Fruit fly (Drosophila melanogaster) Kc167 (cell line): ENCODE data around the gene Dop1R2.

Source experiments
- Myc ChIP-seq: fragments of >200 bp; optimal IDR thresholded peaks from 2 replicates; lab custom pipeline; 2017; ENCODE audit warnings: missing external identifiers
- Sin3A ChIP-seq: fragments of >200 bp; optimal IDR thresholded peaks from 2 replicates; lab custom pipeline; 2018; ENCODE audit warnings: missing external identifiers
- h ChIP-seq: fragments of >200 bp; optimal IDR thresholded peaks from 3 replicates; lab custom pipeline; 2018; ENCODE audit warnings: missing external identifiers
- insv ChIP-seq: fragments of >200 bp; optimal IDR thresholded peaks from 3 replicates; lab custom pipeline; 2018; ENCODE audit warnings: missing external identifiers
- psq ChIP-seq: fragments of >200 bp; optimal IDR thresholded peaks from 2 replicates; lab custom pipeline; 2017; ENCODE audit warnings: missing external identifiers
- ttk ChIP-seq: sonication (Bioruptor generic); optimal IDR thresholded peaks from 2 replicates; lab custom pipeline; 2017; ENCODE audit warnings: missing external identifiers

Gene Dop1R2

dm6 chr3R:29690960-29691527, 31.3 kb upstream of the Dop1R2 start:
- TF ChIP-seq psq (lab: Kevin White, UChicago) (no peak), insv (lab: Kevin White, UChicago) (no peak), Sin3A (no peak), ttk (no peak), h (lab: Kevin White, UChicago) (no peak), Myc (lab: Kevin White, UChicago) (no peak)

DNA sequence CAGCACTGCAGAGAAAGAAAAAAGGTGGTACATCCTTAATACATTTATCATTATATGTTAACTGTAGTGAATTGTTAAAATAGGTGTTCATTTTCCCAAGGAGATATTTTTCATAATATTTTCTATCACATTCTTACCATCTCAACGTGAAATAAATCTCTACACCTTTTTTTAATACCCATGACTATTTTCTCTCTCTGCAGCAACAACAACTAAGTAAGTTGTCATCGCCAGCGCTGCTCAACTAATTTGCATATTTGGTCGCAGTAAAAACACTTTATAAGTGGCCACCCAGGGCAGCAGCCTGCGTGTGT, 30.7 kb upstream of the Dop1R2 start:
- TF ChIP-seq Sin3A (no peak), Myc (lab: Kevin White, UChicago) (no peak), h (lab: Kevin White, UChicago) (no peak), psq (lab: Kevin White, UChicago) (no peak), ttk (no peak), insv (lab: Kevin White, UChicago) (no peak)

dm6 chr3R:29689833-29690538, 30.2 kb upstream of the Dop1R2 start:
- TF ChIP-seq Myc (lab: Kevin White, UChicago) (no peak), psq (lab: Kevin White, UChicago) (no peak), h (lab: Kevin White, UChicago) (no peak), insv (lab: Kevin White, UChicago) (no peak), Sin3A (no peak), ttk (no peak)

DNA sequence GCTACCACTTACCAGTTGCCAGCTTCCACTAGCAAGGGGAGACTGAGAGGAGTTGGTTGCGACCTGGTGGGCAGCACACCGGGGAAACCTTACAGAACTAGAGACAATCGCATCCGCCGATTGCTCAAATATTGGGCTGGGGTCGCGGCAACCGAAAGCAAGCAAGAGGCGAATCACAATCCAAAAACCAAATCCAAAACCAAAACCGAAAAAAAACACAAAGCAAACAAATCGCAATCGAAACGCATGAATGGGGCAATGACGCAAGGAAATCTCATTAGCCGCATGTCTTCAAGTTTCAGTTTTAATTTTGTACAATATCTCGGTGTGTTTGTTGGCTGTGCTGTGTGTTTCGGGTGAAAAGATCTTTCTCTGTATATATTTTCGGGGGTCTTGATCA, 29.4 kb upstream of the Dop1R2 start, which contains the start of gene Obp99c:
Obp99c (minus strand) TSS at position 101 of the 400 bp plus-strand sequence.
- no peak for TF ChIP-seq h (lab: Kevin White, UChicago)
- no peak for TF ChIP-seq Sin3A
- no peak for TF ChIP-seq Myc (lab: Kevin White, UChicago)
- TF ChIP-seq insv (lab: Kevin White, UChicago) = no peak
- no peak for TF ChIP-seq psq (lab: Kevin White, UChicago)
- TF ChIP-seq ttk = no peak

DNA sequence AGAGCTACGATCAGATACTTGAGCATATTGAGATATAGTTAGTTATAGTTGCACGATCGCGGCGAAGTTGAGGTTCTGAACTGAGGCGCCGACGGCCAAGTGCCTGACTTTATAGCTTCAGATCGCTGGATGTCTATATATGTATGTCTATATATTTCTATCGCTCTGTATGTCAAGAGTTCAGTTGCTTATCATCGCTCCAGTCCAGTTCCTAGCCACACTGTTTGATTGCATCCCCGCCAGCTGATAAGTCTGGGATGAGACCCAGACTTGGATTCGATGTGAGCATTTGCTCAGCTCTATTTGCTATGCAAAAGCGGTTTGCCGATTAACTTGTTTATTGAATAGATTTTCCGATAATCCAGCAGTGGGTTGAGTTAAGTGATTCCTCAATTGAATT, 26.9 kb upstream of the Dop1R2 start:
- no peak for TF ChIP-seq psq (lab: Kevin White, UChicago)
- no peak for TF ChIP-seq Myc (lab: Kevin White, UChicago)

DNA sequence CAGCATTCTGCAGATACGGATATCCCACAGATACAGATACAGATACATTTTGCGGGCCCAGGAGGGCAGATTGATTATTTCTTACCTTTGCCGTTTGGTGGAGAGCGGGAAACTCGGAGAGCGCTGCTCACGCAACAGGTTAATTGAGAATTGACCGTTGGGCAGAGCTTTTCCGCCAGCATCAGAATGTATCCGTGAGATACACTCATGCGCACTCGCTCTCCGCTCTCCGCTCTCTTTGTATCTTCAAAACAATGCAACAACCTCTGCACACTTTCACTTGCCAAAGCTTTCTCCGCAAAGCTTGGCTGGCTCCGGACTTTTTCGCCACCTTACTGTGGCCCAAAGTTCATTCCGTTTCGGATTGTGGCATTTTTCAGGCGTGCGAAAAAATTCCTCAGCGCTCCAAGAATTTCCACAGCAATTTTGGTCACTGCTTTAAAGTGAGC, 22.4 kb upstream of the Dop1R2 start, which contains the start of the genes CG7582 and Gycalpha99B:
CG7582 (minus strand) TSS at position 127 of the 449 bp plus-strand sequence.
Gycalpha99B (plus strand) TSS at position 352 of the 449 bp plus-strand sequence.
- TF ChIP-seq Sin3A = no peak
- no peak for TF ChIP-seq Myc (lab: Kevin White, UChicago)
- no peak for TF ChIP-seq insv (lab: Kevin White, UChicago)
- no peak for TF ChIP-seq psq (lab: Kevin White, UChicago)
- no peak for TF ChIP-seq ttk
- TF ChIP-seq h (lab: Kevin White, UChicago) = no peak

DNA sequence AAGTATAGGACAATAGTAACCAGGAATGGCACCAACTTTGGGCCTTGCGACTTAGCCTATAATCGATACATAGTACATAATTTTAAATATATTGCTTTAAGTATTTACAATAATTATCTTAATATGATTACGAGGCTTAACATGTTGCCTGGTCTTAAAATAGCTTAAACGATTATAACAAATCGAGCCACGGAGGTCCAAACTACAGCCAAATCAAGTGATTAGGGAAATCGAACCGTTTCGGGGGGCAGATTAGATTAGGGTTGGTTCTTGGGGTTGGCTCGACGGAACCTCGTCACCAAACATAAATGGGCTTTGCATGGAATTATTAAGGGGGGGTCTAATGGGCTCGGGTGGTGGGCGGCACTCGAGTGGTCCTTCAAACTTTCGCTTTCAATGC, 21.5 kb upstream of the Dop1R2 start:
- no peak for TF ChIP-seq psq (lab: Kevin White, UChicago)
- TF ChIP-seq insv (lab: Kevin White, UChicago) = no peak
- no peak for TF ChIP-seq ttk
- no peak for TF ChIP-seq Myc (lab: Kevin White, UChicago)
- no peak for TF ChIP-seq h (lab: Kevin White, UChicago)
- TF ChIP-seq Sin3A = no peak

DNA sequence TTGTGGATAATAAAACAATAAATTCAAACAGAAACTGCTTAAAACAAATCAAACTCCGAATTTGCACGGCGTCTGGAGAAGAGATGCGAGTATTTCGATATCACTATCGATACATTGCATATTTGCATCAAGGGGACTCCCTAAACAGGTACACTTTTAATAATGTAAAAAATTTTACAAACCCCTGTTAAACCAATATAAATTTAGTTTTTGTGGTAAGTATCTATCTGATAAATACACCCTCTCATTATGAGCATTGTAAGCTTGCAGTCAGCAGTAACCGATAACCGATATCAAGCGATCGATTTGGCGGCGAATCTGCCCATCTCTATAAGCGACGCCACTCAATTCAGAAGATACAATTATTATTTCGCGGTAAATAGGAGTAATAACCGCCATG, 15.5 kb upstream of the Dop1R2 start, which contains the start of the genes Bub3 and Cap-D2:
Bub3 (minus strand) TSS at position 89 of the 400 bp plus-strand sequence.
Cap-D2 (plus strand) TSS at position 319 of the 400 bp plus-strand sequence.
- TF ChIP-seq psq (lab: Kevin White, UChicago) (no peak), ttk (no peak), insv (lab: Kevin White, UChicago) (no peak), Sin3A (no peak), h (lab: Kevin White, UChicago) (no peak), Myc (lab: Kevin White, UChicago) (no peak)

DNA sequence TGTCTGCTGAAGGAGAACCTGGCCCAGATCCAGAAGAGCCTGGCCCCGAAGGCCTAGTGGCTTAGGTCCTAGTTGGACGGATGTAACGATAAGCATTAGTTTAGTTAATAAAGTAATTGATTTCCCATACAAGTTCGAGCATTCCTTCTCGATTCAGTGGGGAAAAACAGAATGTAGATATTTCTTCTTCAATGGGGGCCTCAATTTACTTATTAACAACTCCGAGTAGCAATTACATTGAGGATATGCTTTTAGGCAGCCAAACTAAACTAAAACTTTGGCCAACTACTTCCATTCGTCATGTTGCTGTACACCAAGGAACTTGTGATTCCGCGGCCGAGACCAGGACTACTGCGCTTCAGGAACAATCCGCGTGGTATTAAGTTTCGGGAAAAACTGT, 12.4 kb upstream of the Dop1R2 start, which contains the start of gene ppk19:
ppk19 (plus strand) TSS at position 301 of the 400 bp plus-strand sequence.
- no peak for TF ChIP-seq ttk
- no peak for TF ChIP-seq h (lab: Kevin White, UChicago)
- no peak for TF ChIP-seq psq (lab: Kevin White, UChicago)
- no peak for TF ChIP-seq Myc (lab: Kevin White, UChicago)
- TF ChIP-seq Sin3A = no peak
- TF ChIP-seq insv (lab: Kevin White, UChicago) = no peak

- no peak for TF ChIP-seq ttk
- TF ChIP-seq Sin3A = no peak
- no peak for TF ChIP-seq h (lab: Kevin White, UChicago)
- TF ChIP-seq insv (lab: Kevin White, UChicago) = no peak
- TF ChIP-seq psq (lab: Kevin White, UChicago) = no peak
- no peak for TF ChIP-seq Myc (lab: Kevin White, UChicago)
These were observed 11.4 kb upstream of the Dop1R2 start, which contains the start of gene Obp99a for dm6 chr3R:29671060-29671707. Gene Obp99a, plus strand, starts transcription at chr3R:29671657.

DNA sequence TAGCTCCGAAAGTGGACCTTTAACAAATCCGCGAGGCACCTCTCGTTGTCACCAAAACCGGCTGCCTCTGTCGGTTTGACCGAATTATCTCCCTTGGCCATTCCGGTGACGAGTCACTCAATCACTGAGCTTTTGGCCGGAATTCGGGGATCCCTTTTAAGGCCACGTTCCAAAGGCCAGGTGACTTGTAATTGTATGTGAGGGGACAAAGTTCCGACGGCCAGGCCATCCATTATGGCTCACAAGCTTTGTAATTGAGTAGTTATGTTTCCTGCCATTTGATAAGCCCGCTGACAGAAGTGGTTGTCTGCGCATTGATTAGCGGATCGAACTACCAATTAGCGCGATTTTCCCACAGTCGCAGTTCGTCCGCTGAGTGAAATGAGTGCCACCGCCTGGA, 9.0 kb upstream of the Dop1R2 start, which contains the start of the genes ppk20 and ppk30:
ppk20 (minus strand) TSS at position 101 of the 400 bp plus-strand sequence.
ppk30 (plus strand) TSS at position 373 of the 400 bp plus-strand sequence.
- TF ChIP-seq psq (lab: Kevin White, UChicago) (no peak), ttk (no peak), Sin3A (no peak), Myc (lab: Kevin White, UChicago) (no peak), insv (lab: Kevin White, UChicago) (no peak), h (lab: Kevin White, UChicago) (no peak)
